Fruit fly (Drosophila melanogaster): ENCODE measurements around the gene CG9951.

The CG9951 gene

dm6 chr3L:16884037-16884436 lies 21.1 kb downstream of the CG9951 start (continued):
- no peak for TF ChIP-seq jumu (GFP tag; optimal IDR thresholded peaks at IDR 0.05)
- no peak for TF ChIP-seq Dek (tag; optimal IDR thresholded peaks at IDR 0.05)
- TF ChIP-seq B-H1 (GFP tag; IDR thresholded peaks at IDR 0.05) = no peak
- no peak for TF ChIP-seq Neu2 (GFP tag; optimal IDR thresholded peaks at IDR 0.05; ENCODE audit: borderline replicate concordance)
- TF ChIP-seq CG6683 (GFP tag; optimal IDR thresholded peaks at IDR 0.05) = no peak
- TF ChIP-seq usp (GFP tag; optimal IDR thresholded peaks at IDR 0.05) = no peak
- TF ChIP-seq NFAT (GFP tag; IDR thresholded peaks at IDR 0.05) = no peak

DNA sequence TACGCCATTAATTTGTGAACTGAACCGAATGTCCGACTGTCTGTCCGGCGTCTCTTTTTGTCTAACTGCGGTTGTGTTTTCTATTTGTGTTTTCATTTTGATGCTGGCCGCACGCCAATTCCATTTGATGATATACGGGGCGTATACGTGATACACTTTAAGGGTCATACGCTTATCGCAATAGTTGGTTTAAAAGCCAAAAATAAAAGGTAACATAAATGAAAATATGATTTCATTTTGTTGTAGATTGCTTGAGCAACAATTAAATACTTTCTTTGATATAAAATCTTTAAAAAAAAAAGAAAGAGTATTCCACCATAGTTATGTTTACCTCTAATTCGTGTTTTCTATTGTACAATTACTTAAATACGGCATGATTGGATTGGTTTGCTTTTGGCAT lies 22.1 kb downstream of the CG9951 start:
- TF ChIP-seq CG9817 (tag; optimal IDR thresholded peaks at IDR 0.05) = peak; percentile 20
- TF ChIP-seq CG10959 (GFP tag; IDR thresholded peaks at IDR 0.05) = no peak
- TF ChIP-seq CG13624 (GFP tag; optimal IDR thresholded peaks at IDR 0.05) = peak; percentile 43
- TF ChIP-seq gsb (GFP tag; IDR thresholded peaks at IDR 0.05) = 0 out of 2 replicates have a peak, but pooled peaks have one; percentile 37
- no peak for TF ChIP-seq gt (GFP tag; IDR thresholded peaks at IDR 0.05)
- peak; percentile 25 for TF ChIP-seq CG30403 (GFP tag; optimal IDR thresholded peaks at IDR 0.05)
- TF ChIP-seq dmrt99B (tag; optimal IDR thresholded peaks at IDR 0.05) = peak; percentile 20
- no peak for TF ChIP-seq hkb (optimal IDR thresholded peaks at IDR 0.05)
- TF ChIP-seq hkb (GFP tag; IDR thresholded peaks at IDR 0.05) = peak; percentile 59; the same call in 1 of the 2 replicates
- TF ChIP-seq Hmr (GFP tag; optimal IDR thresholded peaks at IDR 0.05) = peak; percentile 39
- TF ChIP-seq al (GFP tag; IDR thresholded peaks at IDR 0.05) = peak; percentile 65; the same call in 1 of the 2 replicates
- TF ChIP-seq lilli (GFP tag; optimal IDR thresholded peaks at IDR 0.05) = peak; percentile 28
- TF ChIP-seq CG9215 (GFP tag; IDR thresholded peaks at IDR 0.05) = 0 out of 2 replicates have a peak, but pooled peaks have one; percentile 12
- peak; percentile 71 for TF ChIP-seq CG7372 (GFP tag; IDR thresholded peaks at IDR 0.05)
- TF ChIP-seq CG17359 (tag; optimal IDR thresholded peaks at IDR 0.05) = peak; percentile 41
- peak; percentile 65 for TF ChIP-seq CG9932 (GFP tag; IDR thresholded peaks at IDR 0.05)
- 0 out of 3 replicates have a peak, but pooled peaks have one; percentile 19 for TF ChIP-seq CG11560 (tag; IDR thresholded peaks at IDR 0.05)
- TF ChIP-seq CG15514 (GFP tag; optimal IDR thresholded peaks at IDR 0.05) = peak; percentile 40
- TF ChIP-seq CG11695 (GFP tag; IDR thresholded peaks at IDR 0.05) = peak; percentile 60; the same call in 2 of the 3 replicates
- no peak for TF ChIP-seq CG3163 (GFP tag; optimal IDR thresholded peaks at IDR 0.05)
- peak in 1 of 2 experiments; percentile 44 for TF ChIP-seq Hr51 (GFP tag; optimal IDR thresholded peaks at IDR 0.05)
- peak; percentile 6 for TF ChIP-seq pho (GFP tag; optimal IDR thresholded peaks at IDR 0.05)
- TF ChIP-seq trh (GFP tag; optimal IDR thresholded peaks at IDR 0.05) = no peak
- TF ChIP-seq CG32532 (GFP tag; IDR thresholded peaks at IDR 0.05) = peak; percentile 83
- peak; percentile 14 for TF ChIP-seq abd-A (tag; optimal IDR thresholded peaks at IDR 0.05)
- no peak for TF ChIP-seq lbe (GFP tag; optimal IDR thresholded peaks at IDR 0.05)
- TF ChIP-seq CG7839 (tag; optimal IDR thresholded peaks at IDR 0.05) = peak; percentile 43
- peak; percentile 48; the same call in 1 of the 2 replicates for TF ChIP-seq Ada2b (GFP tag; IDR thresholded peaks at IDR 0.05)
- no peak for TF ChIP-seq gro (GFP tag; optimal IDR thresholded peaks at IDR 0.05)
- no peak for TF ChIP-seq bcd (GFP tag; optimal IDR thresholded peaks at IDR 0.05)
- TF ChIP-seq CG3847 (GFP tag; IDR thresholded peaks at IDR 0.05) = peak; percentile 37; the same call in 1 of the 2 replicates
- TF ChIP-seq Vsx1 (GFP tag; optimal IDR thresholded peaks at IDR 0.05) = no peak
- TF ChIP-seq CG14667 (GFP tag; IDR thresholded peaks at IDR 0.05) = peak; percentile 25; the same call in 1 of the 2 replicates
- TF ChIP-seq gem (tag; optimal IDR thresholded peaks at IDR 0.05) = peak; percentile 61
- TF ChIP-seq CG3065 (GFP tag; optimal IDR thresholded peaks at IDR 0.05) = no peak
- no peak for TF ChIP-seq CG13894 (tag; optimal IDR thresholded peaks at IDR 0.05)
- peak; percentile 10 for TF ChIP-seq Sox102F (GFP tag; optimal IDR thresholded peaks at IDR 0.05)
- peak; percentile 51; the same call in 1 of the 2 replicates for TF ChIP-seq cas (GFP tag; IDR thresholded peaks at IDR 0.05)
- TF ChIP-seq CG14441 (GFP tag; IDR thresholded peaks at IDR 0.05) = peak; percentile 62
- peak; percentile 63 for TF ChIP-seq rib (GFP tag; IDR thresholded peaks at IDR 0.05)
- peak; percentile 52; the same call in 2 of the 3 replicates for TF ChIP-seq Aef1 (GFP tag; IDR thresholded peaks at IDR 0.05)
- TF ChIP-seq NfI (GFP tag; optimal IDR thresholded peaks at IDR 0.05) = peak; percentile 30
- peak; percentile 46 for TF ChIP-seq grau (tag; optimal IDR thresholded peaks at IDR 0.05)

Data from whole organism, embryonic.